Worm (Caenorhabditis elegans): ENCODE measurements around the gene deg-3.

DNA sequence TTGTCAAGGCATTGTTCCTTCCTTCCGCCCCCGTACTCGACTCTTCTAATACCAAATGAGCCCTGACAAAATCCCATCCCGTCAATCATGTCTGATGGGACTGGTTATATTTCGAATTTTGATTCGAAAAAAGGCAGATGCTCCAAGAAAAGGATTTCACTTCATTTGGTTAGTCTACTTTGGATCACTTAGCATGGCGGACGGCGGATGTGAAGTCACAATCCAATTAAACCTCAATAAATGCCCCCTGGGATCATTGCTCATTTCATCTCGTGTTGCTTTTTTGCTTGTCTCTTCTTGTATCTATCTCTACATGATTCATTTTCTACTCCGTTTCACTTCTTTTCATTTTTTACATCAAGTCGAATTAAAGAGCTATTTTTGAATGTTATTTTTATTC lies 35.6 kb downstream of the deg-3 start:
- no peak for TF ChIP-seq madf-8 (GFP tag; conservative IDR thresholded peaks at IDR 0.05)
- no peak for TF ChIP-seq unc-62 (GFP tag; optimal IDR thresholded peaks at IDR 0.05)
- TF ChIP-seq tlf-1 (GFP tag; optimal IDR thresholded peaks at IDR 0.05), result no peak
